Worm (Caenorhabditis elegans) whole organism, young adult: Measurements from ENCODE around the gene srx-32.

Experiments used
- B0261.1 ChIP-seq: sonication (generic microtip); optimal IDR thresholded peaks from 2 replicates; lab custom pipeline; 2016; ENCODE audit warnings: mild to moderate bottlenecking, missing genetic modification characterization, moderate library complexity, missing compliant biosample characterization
- C06A6.2 ChIP-seq: fragments of 200-800 bp; sonication (Bioruptor generic); conservative IDR thresholded peaks from 2 replicates; pipeline ENCODE4 v1.3.6; 2022; ENCODE audit warnings: missing genetic modification characterization, missing compliant biosample characterization
- F57C9.4 ChIP-seq: sonication (generic microtip); optimal IDR thresholded peaks from 2 replicates; lab custom pipeline; 2017; ENCODE audit warnings: mild to moderate bottlenecking, missing genetic modification characterization, missing compliant biosample characterization
- T07F8.4 ChIP-seq: sonication (generic microtip); optimal IDR thresholded peaks from 2 replicates; lab custom pipeline; 2016; ENCODE audit warnings: mild to moderate bottlenecking, missing genetic modification characterization, moderate library complexity, missing compliant biosample characterization
- T26A5.8 ChIP-seq: sonication (generic microtip); optimal IDR thresholded peaks from 2 replicates; lab custom pipeline; 2016; ENCODE audit warnings: missing genetic modification characterization, missing compliant biosample characterization
- Y67H2A.10 ChIP-seq: fragments of 200-800 bp; sonication (Bioruptor generic); conservative IDR thresholded peaks from 2 replicates; pipeline ENCODE4 v1.3.6; 2022; ENCODE audit warnings: missing genetic modification reagents, missing genetic modification characterization, missing compliant biosample characterization
- Y79H2A.3 ChIP-seq: fragments of 200-800 bp; sonication (Bioruptor generic); conservative IDR thresholded peaks from 2 replicates; pipeline ENCODE4 v1.3.6; 2022; ENCODE audit warnings: missing genetic modification reagents, missing genetic modification characterization, missing compliant biosample characterization
- Y95B8A.8 ChIP-seq: fragments of 200-800 bp; sonication (Bioruptor generic); IDR thresholded peaks from 2 replicates; pipeline ENCODE4 v1.3.6; 2022; ENCODE audit warnings: missing genetic modification reagents, missing genetic modification characterization, missing compliant biosample characterization
- akir-1 ChIP-seq: fragments of 200-800 bp; sonication (Bioruptor generic); optimal IDR thresholded peaks from 2 replicates; lab custom pipeline; 2018; ENCODE audit warnings: mild to moderate bottlenecking, missing genetic modification characterization, moderate library complexity, missing compliant biosample characterization
- ama-1 ChIP-seq, 3 experiments: fragments of 150-350 bp in 1 of 3; sonication (generic microtip) in 2 of 3; optimal IDR thresholded peaks; 2 replicates each; lab custom pipeline; 2014 to 2018; ENCODE audit warnings: missing biosample characterization in 2 of 3, missing genetic modification characterization in 2 of 3, missing genetic modification reagents in 2 of 3
- attf-5 ChIP-seq: fragments of 200-800 bp; sonication (Bioruptor generic); optimal IDR thresholded peaks from 2 replicates; lab custom pipeline; 2018; ENCODE audit warnings: mild to moderate bottlenecking, missing genetic modification characterization, missing compliant biosample characterization
- bed-1 ChIP-seq: fragments of 200-800 bp; sonication (Bioruptor generic); IDR thresholded peaks from 2 replicates; pipeline ENCODE4 v1.3.6; 2022; ENCODE audit warnings: missing genetic modification reagents, missing genetic modification characterization, missing compliant biosample characterization
- bed-2 ChIP-seq: fragments of 200-800 bp; sonication (Bioruptor generic); IDR thresholded peaks from 2 replicates; pipeline ENCODE4 v1.3.6; 2022; ENCODE audit warnings: missing genetic modification reagents, missing genetic modification characterization, missing compliant biosample characterization
- cebp-1 ChIP-seq, 2 experiments: fragments of 200-800 bp in 1 of 2; sonication (Bioruptor generic) in 1 of 2; sonication (generic microtip) in 1 of 2; IDR thresholded peaks in 1 of 2; optimal IDR thresholded peaks in 1 of 2; 2 replicates each; pipeline versions ENCODE4 v1.3.6 to Lab custom; 2017 to 2022; ENCODE audit warnings: missing compliant biosample characterization in 2 of 2, missing genetic modification characterization in 2 of 2, mild to moderate bottlenecking in 1 of 2, missing genetic modification reagents in 1 of 2, moderate library complexity in 1 of 2
- ceh-58 ChIP-seq: fragments of 200-800 bp; sonication (Bioruptor generic); IDR thresholded peaks from 2 replicates; pipeline ENCODE4 v1.3.6; 2022; ENCODE audit warnings: missing genetic modification characterization, missing compliant biosample characterization
- dox-1 ChIP-seq: fragments of 200-800 bp; sonication (Bioruptor generic); IDR thresholded peaks from 2 replicates; pipeline ENCODE4 v1.3.6; 2022; ENCODE audit warnings: missing genetic modification reagents, missing genetic modification characterization, missing compliant biosample characterization
- efl-1 ChIP-seq: fragments of 150-350 bp; optimal IDR thresholded peaks from 2 replicates; lab custom pipeline; 2014; ENCODE audit warnings: missing biosample characterization, missing genetic modification reagents, missing genetic modification characterization
- egl-18 ChIP-seq: fragments of 200-800 bp; sonication (Bioruptor generic); IDR thresholded peaks from 2 replicates; pipeline ENCODE4 v1.3.6; 2022; ENCODE audit warnings: missing genetic modification reagents, missing genetic modification characterization, missing compliant biosample characterization
- egrh-3 ChIP-seq: fragments of 200-800 bp; sonication (Bioruptor generic); IDR thresholded peaks from 2 replicates; pipeline ENCODE4 v1.3.6; 2022; ENCODE audit warnings: missing genetic modification reagents, missing genetic modification characterization, missing compliant biosample characterization
- ets-4 ChIP-seq: fragments of 200-800 bp; sonication (Bioruptor generic); optimal IDR thresholded peaks from 2 replicates; lab custom pipeline; 2018; ENCODE audit warnings: mild to moderate bottlenecking, missing genetic modification characterization, missing compliant biosample characterization
- gei-17 ChIP-seq: fragments of 200-800 bp; sonication (Bioruptor generic); optimal IDR thresholded peaks from 2 replicates; lab custom pipeline; 2018; ENCODE audit warnings: mild to moderate bottlenecking, missing genetic modification characterization, missing compliant biosample characterization
- him-1 ChIP-seq: sonication (generic microtip); optimal IDR thresholded peaks from 2 replicates; lab custom pipeline; 2016; ENCODE audit warnings: missing genotype, missing genetic modification reagents, missing genetic modification characterization, missing compliant biosample characterization
- hlh-26 ChIP-seq: fragments of 200-800 bp; sonication (Bioruptor generic); conservative IDR thresholded peaks from 2 replicates; pipeline ENCODE4 v1.3.6; 2022; ENCODE audit warnings: missing genetic modification reagents, missing genetic modification characterization, missing compliant biosample characterization
- mcd-1 ChIP-seq: fragments of 200-800 bp; sonication (Bioruptor generic); IDR thresholded peaks from 2 replicates; pipeline ENCODE4 v1.3.6; 2022; ENCODE audit warnings: missing genetic modification reagents, missing genetic modification characterization, missing compliant biosample characterization
- mxl-1 ChIP-seq: sonication (generic microtip); optimal IDR thresholded peaks from 2 replicates; lab custom pipeline; 2016; ENCODE audit warnings: missing genetic modification characterization, missing compliant biosample characterization
- nfya-1 ChIP-seq: sonication (generic microtip); optimal IDR thresholded peaks from 2 replicates; lab custom pipeline; 2017; ENCODE audit warnings: antibody characterized with exemption, missing compliant biosample characterization, missing genetic modification characterization, borderline replicate concordance; ENCODE audit not compliant: insufficient read depth
- nhr-120 ChIP-seq: fragments of 200-800 bp; sonication (Bioruptor generic); IDR thresholded peaks from 2 replicates; pipeline ENCODE4 v1.3.6; 2022; ENCODE audit warnings: missing genetic modification characterization, missing compliant biosample characterization
- nhr-179 ChIP-seq: sonication (generic microtip); optimal IDR thresholded peaks from 2 replicates; lab custom pipeline; 2016; ENCODE audit warnings: mild to moderate bottlenecking, missing genetic modification characterization, missing compliant biosample characterization
- nhr-90 ChIP-seq: sonication (generic microtip); optimal IDR thresholded peaks from 2 replicates; lab custom pipeline; 2016; ENCODE audit warnings: missing genotype, mild to moderate bottlenecking, missing genetic modification characterization, missing compliant biosample characterization
- rec-8 ChIP-seq, 2 experiments: sonication (generic microtip); optimal IDR thresholded peaks; 2 replicates each; lab custom pipeline; 2016; ENCODE audit warnings: mild to moderate bottlenecking in 2 of 2, missing genetic modification characterization in 2 of 2, missing genetic modification reagents in 2 of 2, missing genotype in 2 of 2, missing biosample characterization in 1 of 2, missing compliant biosample characterization in 1 of 2, moderate library complexity in 1 of 2
- snpc-1.1 ChIP-seq: sonication (generic microtip); optimal IDR thresholded peaks from 2 replicates; lab custom pipeline; 2017; ENCODE audit warnings: missing genetic modification characterization, mild to moderate bottlenecking, missing compliant biosample characterization, antibody characterized with exemption, moderate library complexity, missing genotype, missing genetic modification reagents; ENCODE audit not compliant: insufficient read depth
- somi-1 ChIP-seq: fragments of 200-800 bp; sonication (Bioruptor generic); optimal IDR thresholded peaks from 2 replicates; lab custom pipeline; 2018; ENCODE audit warnings: mild to moderate bottlenecking, missing genetic modification characterization, missing compliant biosample characterization
- sptf-2 ChIP-seq: fragments of 200-800 bp; sonication (Bioruptor generic); optimal IDR thresholded peaks from 2 replicates; lab custom pipeline; 2018; ENCODE audit warnings: mild to moderate bottlenecking, missing genetic modification characterization, missing compliant biosample characterization
- tbx-9 ChIP-seq: sonication (generic microtip); optimal IDR thresholded peaks from 2 replicates; lab custom pipeline; 2016; ENCODE audit warnings: borderline replicate concordance, missing genetic modification characterization, inconsistent platforms, missing compliant biosample characterization
- tlf-1 ChIP-seq: fragments of 200-800 bp; sonication (Bioruptor generic); optimal IDR thresholded peaks from 2 replicates; lab custom pipeline; 2018; ENCODE audit warnings: mild to moderate bottlenecking, missing genetic modification characterization, missing compliant biosample characterization
- ztf-18 ChIP-seq: sonication (generic microtip); optimal IDR thresholded peaks from 2 replicates; lab custom pipeline; 2016; ENCODE audit warnings: missing genotype, mild to moderate bottlenecking, missing genetic modification characterization, missing compliant biosample characterization
- ztf-25 ChIP-seq: fragments of 200-800 bp; sonication (Bioruptor generic); IDR thresholded peaks from 2 replicates; pipeline ENCODE4 v1.3.6; 2022; ENCODE audit warnings: missing genetic modification reagents, missing genetic modification characterization, missing compliant biosample characterization
- ztf-26 ChIP-seq: sonication (generic microtip); optimal IDR thresholded peaks from 2 replicates; lab custom pipeline; 2017; ENCODE audit warnings: missing genetic modification characterization, missing compliant biosample characterization
- ztf-28 ChIP-seq: fragments of 200-800 bp; sonication (Bioruptor generic); IDR thresholded peaks from 2 replicates; pipeline ENCODE4 v1.3.6; 2022; ENCODE audit warnings: missing genetic modification reagents, missing genetic modification characterization, missing compliant biosample characterization
- ztf-6 ChIP-seq: fragments of 200-800 bp; sonication (Bioruptor generic); IDR thresholded peaks from 2 replicates; pipeline ENCODE4 v1.3.6; 2022; ENCODE audit warnings: missing genetic modification reagents, missing genetic modification characterization, missing compliant biosample characterization

Gene srx-32

ce11 chrV:856549-856948 lies 36.0 kb upstream of the srx-32 start, which contains the start of gene K09C6.2:
K09C6.2 (plus strand) TSS chrV:856849.
- TF ChIP-seq mcd-1 (no peak), ztf-6 (no peak), ztf-25 (GFP tag; lab: Robert Waterston, UW) (no peak), Y95B8A.8 (no peak), mxl-1 (tag; lab: Kevin White, UChicago) (no peak), ztf-28 (GFP tag; lab: Robert Waterston, UW) (no peak), gei-17 (GFP tag; lab: Kevin White, UChicago) (no peak), egrh-3 (no peak), dox-1 (GFP tag; lab: Robert Waterston, UW) (no peak), Y79H2A.3 (GFP tag; lab: Robert Waterston, UW) (no peak), egl-18 (no peak), efl-1 (GFP tag; lab: Kevin White, UChicago) (no peak), cebp-1 (GFP tag; IDR thresholded peaks at IDR 0.05; lab: Robert Waterston, UW) (no peak), cebp-1 (tag; optimal IDR thresholded peaks at IDR 0.05; lab: Kevin White, UChicago) (no peak), tlf-1 (GFP tag; lab: Kevin White, UChicago) (no peak), ztf-26 (tag; lab: Kevin White, UChicago) (no peak), B0261.1 (tag; lab: Kevin White, UChicago) (no peak)

- no peak for TF ChIP-seq Y67H2A.10 (GFP tag; lab: Robert Waterston, UW)
- TF ChIP-seq efl-1 (GFP tag; lab: Kevin White, UChicago): no peak
- no peak for TF ChIP-seq nhr-120 (GFP tag; lab: Robert Waterston, UW)
- TF ChIP-seq sptf-2 (GFP tag; lab: Kevin White, UChicago): no peak
- no peak for TF ChIP-seq rec-8 (tag; optimal IDR thresholded peaks at IDR 0.05; lab: Kevin White, UChicago)
- TF ChIP-seq gei-17 (GFP tag; lab: Kevin White, UChicago): no peak
- no peak for TF ChIP-seq nhr-179 (tag; lab: Kevin White, UChicago)
- TF ChIP-seq tbx-9: no peak
- TF ChIP-seq F57C9.4 (tag; lab: Kevin White, UChicago): no peak
- TF ChIP-seq C06A6.2 (GFP tag; lab: Robert Waterston, UW): no peak
- no peak for TF ChIP-seq akir-1 (GFP tag; lab: Kevin White, UChicago)
- no peak for TF ChIP-seq attf-5
- no peak for TF ChIP-seq nhr-90 (tag; lab: Kevin White, UChicago)
- no peak for TF ChIP-seq somi-1
- no peak for TF ChIP-seq bed-1
- TF ChIP-seq ztf-18: no peak
- TF ChIP-seq nfya-1 (tag; lab: Kevin White, UChicago): no peak
- TF ChIP-seq hlh-26 (GFP tag; lab: Robert Waterston, UW): no peak
- no peak for TF ChIP-seq snpc-1.1
These were observed 34.4 kb upstream of the srx-32 start, which contains the start of gene K09C6.9 for ce11 chrV:854966-855365. K09C6.9 (minus strand) TSS chrV:855066.

- no peak for TF ChIP-seq T07F8.4 (tag; lab: Kevin White, UChicago)
- TF ChIP-seq ceh-58: no peak
- TF ChIP-seq akir-1 (GFP tag; lab: Kevin White, UChicago): no peak
- no peak for TF ChIP-seq him-1 (tag; lab: Kevin White, UChicago)
- no peak for TF ChIP-seq nhr-120 (GFP tag; lab: Robert Waterston, UW)
- no peak for TF ChIP-seq egrh-3
- no peak for TF ChIP-seq bed-2
- no peak for TF ChIP-seq ets-4 (GFP tag; lab: Kevin White, UChicago)
- TF ChIP-seq ama-1 (optimal IDR thresholded peaks at IDR 0.05; lab: Kevin White, UChicago): no peak
- no peak for TF ChIP-seq ama-1 (GFP tag; optimal IDR thresholded peaks at IDR 0.05; lab: Kevin White, UChicago)
- no peak for TF ChIP-seq T26A5.8 (tag; lab: Kevin White, UChicago)
These were observed 31.7 kb upstream of the srx-32 start, which contains the start of gene K09C6.3 for ce11 chrV:852184-852583. K09C6.3 (plus strand) TSS chrV:852484.
